Fruit fly (Drosophila melanogaster): Measurements from ENCODE around the gene CG13698.

Gene CG13698

dm6 chr3L:18064632-18065482 is 41.1 kb downstream of the CG13698 start, which contains the start of gene Eip75B (continued):
- TF ChIP-seq BtbVII (GFP tag; optimal IDR thresholded peaks at IDR 0.05), result no peak
- peak; percentile 84 for TF ChIP-seq grau (tag; optimal IDR thresholded peaks at IDR 0.05)
- no peak for TF ChIP-seq ftz-f1 (GFP tag; optimal IDR thresholded peaks at IDR 0.05)
- no peak for TF ChIP-seq Blimp-1 (GFP tag; optimal IDR thresholded peaks at IDR 0.05)
- TF ChIP-seq sug (tag; optimal IDR thresholded peaks at IDR 0.05), result no peak
- no peak for TF ChIP-seq CG15073 (GFP tag; optimal IDR thresholded peaks at IDR 0.05)
- no peak for TF ChIP-seq nerfin-2 (GFP tag; IDR thresholded peaks at IDR 0.05; ENCODE audit: partially characterized antibody)
- TF ChIP-seq CG9876 (GFP tag; optimal IDR thresholded peaks at IDR 0.05), result no peak
- TF ChIP-seq CG2712 (tag; optimal IDR thresholded peaks at IDR 0.05), result no peak
- TF ChIP-seq HLH3B (GFP tag; IDR thresholded peaks at IDR 0.05), result no peak
- peak; percentile 5 for TF ChIP-seq Oli (tag; optimal IDR thresholded peaks at IDR 0.05)
- TF ChIP-seq CG10654 (GFP tag; optimal IDR thresholded peaks at IDR 0.05), result no peak
- no peak for TF ChIP-seq ttk (GFP tag; IDR thresholded peaks at IDR 0.05)
- no peak for TF ChIP-seq her (GFP tag; optimal IDR thresholded peaks at IDR 0.05)
- no peak for TF ChIP-seq Usf (GFP tag; optimal IDR thresholded peaks at IDR 0.05)
- no peak for TF ChIP-seq Lhr (GFP tag; optimal IDR thresholded peaks at IDR 0.05)
- TF ChIP-seq gsb-n (tag; optimal IDR thresholded peaks at IDR 0.05), result peak; percentile 12
- TF ChIP-seq HLHmδ (GFP tag; optimal IDR thresholded peaks at IDR 0.05), result no peak
- TF ChIP-seq Fer2 (tag; optimal IDR thresholded peaks at IDR 0.05), result no peak
- no peak for TF ChIP-seq cwo (GFP tag; optimal IDR thresholded peaks at IDR 0.05)
- no peak for TF ChIP-seq chm (GFP tag; IDR thresholded peaks at IDR 0.05)
- peak in 1 of 3 experiments; percentile 59 for TF ChIP-seq lola (GFP tag; optimal IDR thresholded peaks at IDR 0.05)
- TF ChIP-seq CG17612 (GFP tag; IDR thresholded peaks at IDR 0.05), result no peak
- TF ChIP-seq CG5180 (GFP tag; optimal IDR thresholded peaks at IDR 0.05), result no peak
- peak; percentile 12 for TF ChIP-seq CG3163 (GFP tag; optimal IDR thresholded peaks at IDR 0.05)
- no peak for TF ChIP-seq CG10543 (GFP tag; optimal IDR thresholded peaks at IDR 0.05)
- TF ChIP-seq CG17359 (tag; optimal IDR thresholded peaks at IDR 0.05), result no peak
- TF ChIP-seq CG6175 (GFP tag; IDR thresholded peaks at IDR 0.05), result no peak
- no peak for TF ChIP-seq zfh2 (GFP tag; optimal IDR thresholded peaks at IDR 0.05)
- TF ChIP-seq CG9727 (GFP tag; optimal IDR thresholded peaks at IDR 0.05), result peak; percentile 27

dm6 chr3L:18062959-18063510 is 42.9 kb downstream of the CG13698 start:
- TF ChIP-seq seq (GFP tag; IDR thresholded peaks at IDR 0.05) (no peak), Xrp1 (GFP tag; IDR thresholded peaks at IDR 0.05) (peak; percentile 62; the same call in 1 of the 2 replicates), CG2712 (tag; optimal IDR thresholded peaks at IDR 0.05) (peak; percentile 60), Gug (GFP tag; IDR thresholded peaks at IDR 0.05) (no peak), CG1529 (GFP tag; optimal IDR thresholded peaks at IDR 0.05) (no peak), knrl (GFP tag; IDR thresholded peaks at IDR 0.05; ENCODE audit: partially characterized antibody) (no peak), HLH4C (GFP tag; IDR thresholded peaks at IDR 0.05; ENCODE audit: partially characterized antibody) (no peak), nom (GFP tag; optimal IDR thresholded peaks at IDR 0.05) (peak; percentile 75), CG17186 (GFP tag; optimal IDR thresholded peaks at IDR 0.05) (no peak), Drgx (GFP tag; IDR thresholded peaks at IDR 0.05) (peak; percentile 79), ac (GFP tag; optimal IDR thresholded peaks at IDR 0.05) (no peak), CG6689 (GFP tag; IDR thresholded peaks at IDR 0.05) (no peak), Hr78 (GFP tag; optimal IDR thresholded peaks at IDR 0.05) (peak in 1 of 2 experiments; percentile 4), CG4854 (GFP tag; optimal IDR thresholded peaks at IDR 0.05) (no peak), Adf1 (GFP tag; IDR thresholded peaks at IDR 0.05) (peak; percentile 39; the same call in 1 of the 2 replicates), cwo (GFP tag; optimal IDR thresholded peaks at IDR 0.05) (peak; percentile 27), grau (tag; optimal IDR thresholded peaks at IDR 0.05) (peak; percentile 55), CG17359 (tag; optimal IDR thresholded peaks at IDR 0.05) (no peak), CG10267 (tag; optimal IDR thresholded peaks at IDR 0.05) (peak; percentile 45), Xbp1 (GFP tag; optimal IDR thresholded peaks at IDR 0.05) (peak; percentile 9), CG7786 (GFP tag; optimal IDR thresholded peaks at IDR 0.05) (no peak), CG12391 (tag; optimal IDR thresholded peaks at IDR 0.05) (peak; percentile 56)
